Fruit fly (Drosophila melanogaster) whole organism, wandering third instar larva: ENCODE results near the gene CG34290.

Experiments used
- CG9705 ChIP-seq: fragments of 200-800 bp; sonication (Bioruptor generic); optimal IDR thresholded peaks from 2 replicates; lab custom pipeline; 2018; ENCODE audit warnings: missing biosample characterization, mild to moderate bottlenecking, missing genetic modification characterization
- CrebA ChIP-seq: fragments of 200-800 bp; sonication (Bioruptor generic); optimal IDR thresholded peaks from 2 replicates; lab custom pipeline; 2016; ENCODE audit warnings: missing biosample characterization, mild to moderate bottlenecking, missing genetic modification characterization, borderline replicate concordance
- Dfd ChIP-seq: fragments of >200 bp; optimal IDR thresholded peaks from 2 replicates; lab custom pipeline; 2017; ENCODE audit warnings: missing biosample characterization, missing genetic modification characterization
- Dif ChIP-seq: fragments of 200-275, 200-300 bp; sonication (Bioruptor generic); optimal IDR thresholded peaks from 2 replicates; lab custom pipeline; 2018; ENCODE audit warnings: missing biosample characterization, missing genetic modification characterization; ENCODE audit not compliant: partially characterized antibody
- HLH106 ChIP-seq: fragments of 200-800 bp; optimal IDR thresholded peaks from 3 replicates; lab custom pipeline; 2019; ENCODE audit warnings: missing biosample characterization, mild to moderate bottlenecking, missing genetic modification characterization, moderate library complexity
- Hnf4 ChIP-seq: fragments of 200-800 bp; sonication (Bioruptor generic); optimal IDR thresholded peaks from 2 replicates; lab custom pipeline; 2016; ENCODE audit warnings: missing biosample characterization, mild to moderate bottlenecking, missing genetic modification characterization
- Hr83 ChIP-seq: fragments of 200-300 bp; sonication (Bioruptor generic); optimal IDR thresholded peaks from 2 replicates; lab custom pipeline; 2016; ENCODE audit warnings: missing biosample characterization, mild to moderate bottlenecking, missing genetic modification characterization, moderate library complexity; ENCODE audit not compliant: poor library complexity, severe bottlenecking
- Jra ChIP-seq: sonication (Bioruptor generic); optimal IDR thresholded peaks from 2 replicates; lab custom pipeline; 2016; ENCODE audit warnings: missing biosample characterization, missing genetic modification characterization
- Mio ChIP-seq: sonication (Bioruptor generic); optimal IDR thresholded peaks from 2 replicates; lab custom pipeline; 2016; ENCODE audit warnings: missing biosample characterization, missing genetic modification characterization
- Myc ChIP-seq: fragments of >200 bp; optimal IDR thresholded peaks from 2 replicates; lab custom pipeline; 2017
- OdsH ChIP-seq: fragments of 200-800 bp; sonication (Bioruptor generic); optimal IDR thresholded peaks from 2 replicates; lab custom pipeline; 2016; ENCODE audit warnings: missing biosample characterization, mild to moderate bottlenecking, missing genetic modification characterization
- Rel ChIP-seq, 2 experiments: fragments of 200-800 bp; sonication (Bioruptor generic) in 1 of 2; optimal IDR thresholded peaks; 2 replicates in 1 of 2; 3 replicates in 1 of 2; lab custom pipeline; 2016 to 2019; ENCODE audit warnings: mild to moderate bottlenecking in 2 of 2, missing biosample characterization in 2 of 2, missing genetic modification characterization in 2 of 2, moderate library complexity in 1 of 2
- Sp1 ChIP-seq: fragments of 200-800 bp; sonication (Bioruptor generic); optimal IDR thresholded peaks from 3 replicates; lab custom pipeline; 2019; ENCODE audit warnings: missing biosample characterization, mild to moderate bottlenecking, missing genetic modification characterization, moderate library complexity
- Vsx2 ChIP-seq: fragments of 200-300, 225-300 bp; sonication (Bioruptor generic); optimal IDR thresholded peaks from 2 replicates; lab custom pipeline; 2018; ENCODE audit warnings: missing biosample characterization, missing genetic modification characterization; ENCODE audit not compliant: partially characterized antibody
- br ChIP-seq: fragments of 200-800 bp; sonication (Bioruptor generic); optimal IDR thresholded peaks from 2 replicates; lab custom pipeline; 2016; ENCODE audit warnings: missing biosample characterization, missing genetic modification characterization
- dl ChIP-seq, 2 experiments: fragments of 175-275, 200-275 bp in 1 of 2; fragments of 200-275 bp in 1 of 2; sonication (Bioruptor generic); optimal IDR thresholded peaks; lab custom pipeline; 2018; ENCODE audit warnings: mild to moderate bottlenecking in 2 of 2, missing biosample characterization in 2 of 2, missing genetic modification characterization in 2 of 2, moderate library complexity in 2 of 2; ENCODE audit not compliant: partially characterized antibody in 2 of 2, insufficient read depth in 1 of 2
- dmrt93B ChIP-seq: fragments of 200-800 bp; sonication (Bioruptor generic); optimal IDR thresholded peaks from 2 replicates; lab custom pipeline; 2018; ENCODE audit warnings: missing biosample characterization, mild to moderate bottlenecking, missing genetic modification characterization
- ey ChIP-seq: fragments of 200-800 bp; sonication (Bioruptor generic); optimal IDR thresholded peaks from 2 replicates; lab custom pipeline; 2016; ENCODE audit warnings: missing biosample characterization, missing genetic modification characterization
- foxo ChIP-seq, 2 experiments: fragments of 200-800 bp; sonication (Bioruptor generic); optimal IDR thresholded peaks; 2 replicates in 1 of 2; 3 replicates in 1 of 2; lab custom pipeline; 2016 to 2017; ENCODE audit warnings: missing biosample characterization in 2 of 2, missing genetic modification characterization in 2 of 2
- fru ChIP-seq: fragments of 200-800 bp; sonication (Bioruptor generic); optimal IDR thresholded peaks from 3 replicates; lab custom pipeline; 2016; ENCODE audit warnings: missing biosample characterization, mild to moderate bottlenecking, missing genetic modification characterization
- h ChIP-seq: fragments of 200-800 bp; sonication (Bioruptor generic); optimal IDR thresholded peaks from 3 replicates; lab custom pipeline; 2016; ENCODE audit warnings: missing biosample characterization, mild to moderate bottlenecking, missing genetic modification characterization
- jim ChIP-seq: fragments of 175-275, 200-325 bp; sonication (Bioruptor generic); optimal IDR thresholded peaks from 2 replicates; lab custom pipeline; 2016; ENCODE audit warnings: missing biosample characterization, mild to moderate bottlenecking, missing genetic modification characterization
- lola ChIP-seq: fragments of >200 bp; optimal IDR thresholded peaks from 2 replicates; lab custom pipeline; 2017; ENCODE audit warnings: missing biosample characterization, missing genetic modification characterization
- pan ChIP-seq: fragments of >200 bp; optimal IDR thresholded peaks from 2 replicates; lab custom pipeline; 2017
- psq ChIP-seq: fragments of 200-800 bp; sonication (Bioruptor generic); optimal IDR thresholded peaks from 3 replicates; lab custom pipeline; 2017; ENCODE audit warnings: missing biosample characterization, mild to moderate bottlenecking, missing genetic modification characterization, moderate library complexity
- rgr ChIP-seq: fragments of 200-800 bp; sonication (Bioruptor generic); optimal IDR thresholded peaks from 3 replicates; lab custom pipeline; 2016; ENCODE audit warnings: missing biosample characterization, mild to moderate bottlenecking, missing genetic modification characterization
- sv ChIP-seq: fragments of 200-800 bp; sonication (Bioruptor generic); optimal IDR thresholded peaks from 3 replicates; lab custom pipeline; 2016; ENCODE audit warnings: missing biosample characterization, missing genetic modification characterization
- tai ChIP-seq: sonication (Bioruptor generic); optimal IDR thresholded peaks from 2 replicates; lab custom pipeline; 2016; ENCODE audit warnings: missing biosample characterization, missing genetic modification characterization
- usp ChIP-seq: fragments of >200 bp; optimal IDR thresholded peaks from 2 replicates; lab custom pipeline; 2017; ENCODE audit warnings: missing biosample characterization, missing genetic modification characterization
- woc ChIP-seq: sonication (Bioruptor generic); optimal IDR thresholded peaks from 2 replicates; lab custom pipeline; 2016; ENCODE audit warnings: missing biosample characterization, mild to moderate bottlenecking, missing genetic modification characterization

Gene CG34290

dm6 chr3R:24274212-24274611 lies 15.4 kb downstream of the CG34290 start:
- TF ChIP-seq Vsx2 (GFP tag; lab: Kevin White, UChicago) (no peak), Dfd (no peak), dmrt93B (no peak), Mio (GFP tag; lab: Kevin White, UChicago) (no peak), CG9705 (GFP tag; lab: Kevin White, UChicago) (no peak), CrebA (GFP tag; lab: Kevin White, UChicago) (no peak), ey (GFP tag; lab: Kevin White, UChicago) (no peak), Sp1 (GFP tag; lab: Kevin White, UChicago) (no peak), OdsH (no peak), Hnf4 (GFP tag; lab: Kevin White, UChicago) (no peak), dl (GFP tag; optimal IDR thresholded peaks at IDR 0.05; lab: Kevin White, UChicago; ENCODE audit: insufficient read depth in 1 of 2, partially characterized antibody in 2 of 2) (no peak), h (GFP tag; lab: Kevin White, UChicago) (no peak), usp (GFP tag; lab: Kevin White, UChicago) (no peak), br (GFP tag; lab: Kevin White, UChicago) (no peak)

dm6 chr3R:24272775-24273290 lies 16.8 kb downstream of the CG34290 start, which contains the start of gene Orct2:
Gene Orct2 (plus strand): TSS chr3R:24273029.
- TF ChIP-seq foxo (GFP tag; optimal IDR thresholded peaks at IDR 0.05; lab: Kevin White, UChicago): peak in 1 of 2 experiments; percentile 22
- TF ChIP-seq psq (GFP tag; lab: Kevin White, UChicago): peak; percentile 45
- peak; percentile 6 to 11 for TF ChIP-seq dl (GFP tag; optimal IDR thresholded peaks at IDR 0.05; lab: Kevin White, UChicago; ENCODE audit: insufficient read depth in 1 of 2, partially characterized antibody in 2 of 2)
- TF ChIP-seq rgr: peak; percentile 12
- peak; percentile 37 for TF ChIP-seq h (GFP tag; lab: Kevin White, UChicago)
- TF ChIP-seq Mio (GFP tag; lab: Kevin White, UChicago): no peak
- peak; percentile 28 for TF ChIP-seq Sp1 (GFP tag; lab: Kevin White, UChicago)
- no peak for TF ChIP-seq woc (GFP tag; lab: Kevin White, UChicago)
- peak; percentile 55 for TF ChIP-seq Dif (GFP tag; lab: Kevin White, UChicago)
- no peak for TF ChIP-seq Rel (GFP tag; optimal IDR thresholded peaks at IDR 0.05; lab: Kevin White, UChicago)
- TF ChIP-seq Rel (tag; optimal IDR thresholded peaks at IDR 0.05; lab: Kevin White, UChicago): peak; percentile 18
- TF ChIP-seq Hnf4 (GFP tag; lab: Kevin White, UChicago): peak; percentile 74
- TF ChIP-seq br (GFP tag; lab: Kevin White, UChicago): peak; percentile 40
- peak; percentile 69 for TF ChIP-seq Jra (GFP tag; lab: Kevin White, UChicago)
- TF ChIP-seq Hr83 (GFP tag; lab: Kevin White, UChicago): no peak
- TF ChIP-seq tai (GFP tag; lab: Kevin White, UChicago): no peak
- no peak for TF ChIP-seq lola (GFP tag; lab: Kevin White, UChicago)

dm6 chr3R:24272232-24272631 lies 17.4 kb downstream of the CG34290 start:
- no peak for TF ChIP-seq ey (GFP tag; lab: Kevin White, UChicago)
- peak; percentile 61 for TF ChIP-seq woc (GFP tag; lab: Kevin White, UChicago)
- TF ChIP-seq fru (GFP tag; lab: Kevin White, UChicago): peak; percentile 21

- TF ChIP-seq Myc (lab: Kevin White, UChicago) (peak; percentile 54), tai (GFP tag; lab: Kevin White, UChicago) (no peak), OdsH (peak; percentile 4), Jra (GFP tag; lab: Kevin White, UChicago) (peak; percentile 57), Dif (GFP tag; lab: Kevin White, UChicago) (peak; percentile 49), jim (GFP tag; lab: Kevin White, UChicago) (peak; percentile 1), Sp1 (GFP tag; lab: Kevin White, UChicago) (peak; percentile 36), HLH106 (tag; lab: Kevin White, UChicago) (peak; percentile 17), br (GFP tag; lab: Kevin White, UChicago) (peak; percentile 12), pan (lab: Kevin White, UChicago) (no peak), ey (GFP tag; lab: Kevin White, UChicago) (no peak), h (GFP tag; lab: Kevin White, UChicago) (peak; percentile 64), Hr83 (GFP tag; lab: Kevin White, UChicago) (peak; percentile 61), rgr (peak; percentile 1), Rel (GFP tag; optimal IDR thresholded peaks at IDR 0.05; lab: Kevin White, UChicago) (no peak), Rel (tag; optimal IDR thresholded peaks at IDR 0.05; lab: Kevin White, UChicago) (peak; percentile 85), dmrt93B (no peak), sv (no peak)
Measured at dm6 chr3R:24271071-24271470, 18.5 kb downstream of the CG34290 start, which contains the start of gene jar. Gene jar (minus strand): TSS chr3R:24271233.
